Worm (Caenorhabditis elegans) whole organism, mixed stage, embryonic: ENCODE data around the gene panl-3.

Experiments used
- M03D4.4 ChIP-seq: sonication (generic microtip); optimal IDR thresholded peaks from 2 replicates; lab custom pipeline; 2017; ENCODE audit warnings: mild to moderate bottlenecking, missing genetic modification characterization, missing compliant biosample characterization
- bed-3 ChIP-seq: fragments of 200-800 bp; sonication (Bioruptor generic); optimal IDR thresholded peaks from 3 replicates; lab custom pipeline; 2018; ENCODE audit warnings: mild to moderate bottlenecking, missing genetic modification characterization, moderate library complexity, missing compliant biosample characterization
- blmp-1 ChIP-seq: fragments of 150-350 bp; optimal IDR thresholded peaks from 2 replicates; lab custom pipeline; 2014; ENCODE audit warnings: missing biosample characterization, missing genetic modification characterization
- ceh-39 ChIP-seq: fragments of 150-350 bp; optimal IDR thresholded peaks from 2 replicates; lab custom pipeline; 2014; ENCODE audit warnings: missing biosample characterization, missing genetic modification characterization
- ceh-43 ChIP-seq: fragments of 200-800 bp; sonication (Bioruptor generic); optimal IDR thresholded peaks from 2 replicates; lab custom pipeline; 2018; ENCODE audit warnings: mild to moderate bottlenecking, missing genetic modification characterization, moderate library complexity, missing compliant biosample characterization
- ceh-83 ChIP-seq: fragments of 200-800 bp; sonication (Bioruptor generic); optimal IDR thresholded peaks from 2 replicates; lab custom pipeline; 2018; ENCODE audit warnings: mild to moderate bottlenecking, missing genetic modification characterization, missing compliant biosample characterization
- ces-1 ChIP-seq: fragments of 150-350 bp; optimal IDR thresholded peaks from 2 replicates; lab custom pipeline; 2014; ENCODE audit warnings: missing biosample characterization, missing genetic modification reagents, missing genetic modification characterization
- cnd-1 ChIP-seq: fragments of 200-800 bp; sonication (Bioruptor generic); optimal IDR thresholded peaks from 2 replicates; lab custom pipeline; 2018; ENCODE audit warnings: mild to moderate bottlenecking, missing genetic modification characterization, missing compliant biosample characterization
- drap-1 ChIP-seq: fragments of 200-800 bp; sonication (Bioruptor generic); optimal IDR thresholded peaks from 3 replicates; lab custom pipeline; 2018; ENCODE audit warnings: mild to moderate bottlenecking, missing genetic modification characterization, missing compliant biosample characterization
- elt-1 ChIP-seq: sonication (generic microtip); optimal IDR thresholded peaks from 2 replicates; lab custom pipeline; 2017; ENCODE audit warnings: missing genetic modification characterization, mild to moderate bottlenecking, missing compliant biosample characterization, antibody characterized with exemption, moderate library complexity, borderline replicate concordance; ENCODE audit not compliant: insufficient read depth
- elt-3 ChIP-seq: fragments of 150-350 bp; optimal IDR thresholded peaks from 2 replicates; lab custom pipeline; 2014; ENCODE audit warnings: missing biosample characterization, missing genetic modification characterization
- flh-1 ChIP-seq: fragments of 200-800 bp; sonication (Bioruptor generic); optimal IDR thresholded peaks from 2 replicates; lab custom pipeline; 2018; ENCODE audit warnings: mild to moderate bottlenecking, missing genetic modification characterization, moderate library complexity, missing compliant biosample characterization
- ham-2 ChIP-seq: fragments of 200-800 bp; sonication (Bioruptor generic); optimal IDR thresholded peaks from 2 replicates; lab custom pipeline; 2018; ENCODE audit warnings: mild to moderate bottlenecking, missing genetic modification characterization, missing compliant biosample characterization
- hlh-1 ChIP-seq: fragments of 150-350 bp; optimal IDR thresholded peaks from 2 replicates; lab custom pipeline; 2014; ENCODE audit warnings: missing biosample characterization, missing genetic modification reagents, missing genetic modification characterization
- lin-13 ChIP-seq: fragments of 150-350 bp; optimal IDR thresholded peaks from 2 replicates; lab custom pipeline; 2014; ENCODE audit warnings: missing biosample characterization, missing genetic modification characterization
- lin-32 ChIP-seq: fragments of 200-800 bp; sonication (Bioruptor generic); optimal IDR thresholded peaks from 2 replicates; lab custom pipeline; 2018; ENCODE audit warnings: mild to moderate bottlenecking, missing genetic modification characterization, missing compliant biosample characterization
- lsy-2 ChIP-seq: fragments of 150-350 bp; optimal IDR thresholded peaks from 2 replicates; lab custom pipeline; 2014; ENCODE audit warnings: missing biosample characterization, missing genetic modification characterization
- mab-5 ChIP-seq: fragments of 150-350 bp; optimal IDR thresholded peaks from 2 replicates; lab custom pipeline; 2014; ENCODE audit warnings: missing biosample characterization, missing genetic modification characterization
- mep-1 ChIP-seq: fragments of 150-350 bp; optimal IDR thresholded peaks from 2 replicates; lab custom pipeline; 2017; ENCODE audit warnings: missing biosample characterization, missing genetic modification reagents, missing genetic modification characterization, inconsistent platforms
- mls-2 ChIP-seq: sonication (generic microtip); optimal IDR thresholded peaks from 2 replicates; lab custom pipeline; 2016; ENCODE audit warnings: mild to moderate bottlenecking, missing genetic modification characterization, moderate library complexity, missing compliant biosample characterization
- nhr-2 ChIP-seq: fragments of 150-350 bp; optimal IDR thresholded peaks from 2 replicates; lab custom pipeline; 2014; ENCODE audit warnings: missing biosample characterization, missing genetic modification characterization
- nhr-28 ChIP-seq: fragments of 150-350 bp; optimal IDR thresholded peaks from 2 replicates; lab custom pipeline; 2014; ENCODE audit warnings: missing biosample characterization, missing genetic modification characterization
- nhr-76 ChIP-seq: sonication (generic microtip); optimal IDR thresholded peaks from 2 replicates; lab custom pipeline; 2017; ENCODE audit warnings: missing biosample characterization, missing genetic modification characterization
- pha-4 ChIP-seq: fragments of 150-350 bp; optimal IDR thresholded peaks from 2 replicates; lab custom pipeline; 2018; ENCODE audit warnings: missing biosample characterization, missing genetic modification reagents, missing genetic modification characterization
- sem-2 ChIP-seq: fragments of 200-800 bp; sonication (Bioruptor generic); optimal IDR thresholded peaks from 2 replicates; lab custom pipeline; 2018; ENCODE audit warnings: mild to moderate bottlenecking, missing genetic modification characterization, missing compliant biosample characterization
- sptf-1 ChIP-seq: sonication (generic microtip); optimal IDR thresholded peaks from 2 replicates; lab custom pipeline; 2017; ENCODE audit warnings: mild to moderate bottlenecking, missing genetic modification characterization, moderate library complexity, missing compliant biosample characterization
- tbx-8 ChIP-seq: fragments of 200-800 bp; sonication (Bioruptor generic); optimal IDR thresholded peaks from 2 replicates; lab custom pipeline; 2018; ENCODE audit warnings: mild to moderate bottlenecking, missing genetic modification characterization, moderate library complexity, missing compliant biosample characterization
- unc-120 ChIP-seq: sonication (generic microtip); optimal IDR thresholded peaks from 2 replicates; lab custom pipeline; 2017; ENCODE audit warnings: missing genetic modification characterization, missing compliant biosample characterization; ENCODE audit not compliant: poor library complexity, severe bottlenecking
- unc-39 ChIP-seq: fragments of 150-350 bp; optimal IDR thresholded peaks from 2 replicates; lab custom pipeline; 2014; ENCODE audit warnings: missing biosample characterization, missing genetic modification characterization
- unc-62 ChIP-seq: fragments of 150-350 bp; optimal IDR thresholded peaks from 2 replicates; lab custom pipeline; 2014; ENCODE audit warnings: missing biosample characterization, missing genetic modification reagents, missing genetic modification characterization
- zip-8 ChIP-seq: fragments of 150-350 bp; optimal IDR thresholded peaks from 2 replicates; lab custom pipeline; 2014; ENCODE audit warnings: missing biosample characterization, missing genetic modification characterization
- ztf-11 ChIP-seq: fragments of 150-350 bp; optimal IDR thresholded peaks from 2 replicates; lab custom pipeline; 2014; ENCODE audit warnings: missing biosample characterization, missing genetic modification characterization

panl-3 gene

ce11 chrIII:9854960-9855359 lies 36.1 kb downstream of the panl-3 start:
- TF ChIP-seq drap-1 (GFP tag; lab: Kevin White, UChicago) (no peak), ceh-43 (GFP tag; lab: Kevin White, UChicago) (no peak), mep-1 (tag; lab: Kevin White, UChicago) (no peak), bed-3 (no peak), ceh-39 (tag; lab: Kevin White, UChicago) (no peak), lin-32 (GFP tag; lab: Kevin White, UChicago) (no peak)

- TF ChIP-seq nhr-2 (tag; lab: Kevin White, UChicago) (no peak), blmp-1 (tag; lab: Kevin White, UChicago) (no peak), flh-1 (GFP tag; lab: Kevin White, UChicago) (no peak)
- TF ChIP-seq, all 35 proteins: peak for 0
These were observed 38.3 kb downstream of the panl-3 start for ce11 chrIII:9857110-9857509.

- peak; percentile 95 for TF ChIP-seq elt-1
- TF ChIP-seq drap-1 (GFP tag; lab: Kevin White, UChicago): no peak
These were observed 39.2 kb downstream of the panl-3 start for ce11 chrIII:9858061-9858460.

DNA sequence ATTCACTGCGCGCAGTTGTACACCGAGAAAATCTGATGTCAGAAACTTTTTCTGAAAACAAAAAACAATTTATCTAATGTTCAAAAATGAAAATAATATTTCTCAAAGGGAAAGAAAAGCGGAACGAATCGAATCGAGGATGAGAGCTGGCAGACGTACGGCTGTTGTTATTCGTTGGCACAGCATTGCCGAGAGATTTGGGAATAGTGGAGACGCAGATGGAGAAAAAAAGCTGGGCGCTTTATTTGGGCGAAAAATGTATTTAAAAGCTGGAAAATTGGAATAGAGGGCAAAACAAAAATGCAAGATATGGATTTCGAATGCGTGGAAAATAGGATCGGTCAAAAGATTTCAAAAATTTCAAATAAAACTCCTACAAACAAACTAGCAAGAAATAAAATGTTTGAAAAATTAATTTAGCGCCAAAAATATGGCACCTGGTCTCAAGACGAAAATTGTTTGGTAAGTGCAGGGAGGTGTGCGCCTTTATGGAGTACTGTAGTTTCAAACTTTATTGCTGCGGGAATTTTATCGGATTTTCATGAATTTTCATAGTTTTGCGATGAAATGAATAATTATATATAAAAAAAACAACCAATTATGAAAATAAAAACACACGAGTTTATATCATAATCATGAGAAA lies 40.4 kb downstream of the panl-3 start, which contains the start of gene gpdh-2:
TSS of gene gpdh-2 (minus strand) at position 51 of the 643 bp plus-strand sequence.
- TF ChIP-seq unc-120 (tag; lab: Kevin White, UChicago): peak; percentile 53
- no peak for TF ChIP-seq nhr-2 (tag; lab: Kevin White, UChicago)
- TF ChIP-seq hlh-1 (tag; lab: Kevin White, UChicago): peak; percentile 48
- TF ChIP-seq zip-8 (tag; lab: Kevin White, UChicago): no peak
- no peak for TF ChIP-seq nhr-76

- TF ChIP-seq ces-1 (GFP tag; lab: Kevin White, UChicago) (peak; percentile 62), bed-3 (no peak), elt-3 (tag; lab: Kevin White, UChicago) (no peak)
These were observed 41.4 kb downstream of the panl-3 start, which contains the start of gene twk-48 for ce11 chrIII:9860201-9860780. TSS of gene twk-48 (plus strand) at chrIII:9860730.

ce11 chrIII:9861470-9862342 lies 42.9 kb downstream of the panl-3 start:
- TF ChIP-seq ceh-83 (peak; percentile 84), ces-1 (GFP tag; lab: Kevin White, UChicago) (peak; percentile 45), ham-2 (peak; percentile 56), nhr-76 (no peak), ztf-11 (no peak), hlh-1 (tag; lab: Kevin White, UChicago) (peak; percentile 26), sem-2 (GFP tag; lab: Kevin White, UChicago) (peak; percentile 71), flh-1 (GFP tag; lab: Kevin White, UChicago) (peak; percentile 65), elt-3 (tag; lab: Kevin White, UChicago) (no peak), ceh-43 (GFP tag; lab: Kevin White, UChicago) (peak; percentile 85), cnd-1 (tag; lab: Kevin White, UChicago) (peak; percentile 89), lin-13 (peak; percentile 23), unc-120 (tag; lab: Kevin White, UChicago) (peak; percentile 82), tbx-8 (GFP tag; lab: Kevin White, UChicago) (peak; percentile 63), lsy-2 (tag; lab: Kevin White, UChicago) (no peak), zip-8 (tag; lab: Kevin White, UChicago) (no peak), drap-1 (GFP tag; lab: Kevin White, UChicago) (peak; percentile 93), bed-3 (peak; percentile 80), pha-4 (peak; percentile 36), blmp-1 (tag; lab: Kevin White, UChicago) (no peak), unc-62 (GFP tag; lab: Kevin White, UChicago) (peak; percentile 32), mls-2 (tag; lab: Kevin White, UChicago) (peak; percentile 94), lin-32 (GFP tag; lab: Kevin White, UChicago) (peak; percentile 89), M03D4.4 (tag; lab: Kevin White, UChicago) (peak; percentile 83), sptf-1 (tag; lab: Kevin White, UChicago) (peak; percentile 90), unc-39 (no peak), mep-1 (tag; lab: Kevin White, UChicago) (peak; percentile 53), nhr-28 (peak; percentile 28), mab-5 (tag; lab: Kevin White, UChicago) (no peak)
